Fruit fly (Drosophila melanogaster): ENCODE data around the gene CG31673.

dm6 chr2L:20874514-20874913 lies 45.1 kb downstream of the CG31673 start:
- no peak for TF ChIP-seq net (GFP tag; optimal IDR thresholded peaks at IDR 0.05)
- TF ChIP-seq salr (GFP tag; optimal IDR thresholded peaks at IDR 0.05): no peak
- TF ChIP-seq Sox102F (GFP tag; optimal IDR thresholded peaks at IDR 0.05): no peak
- TF ChIP-seq CG32006 (GFP tag; optimal IDR thresholded peaks at IDR 0.05): no peak
- TF ChIP-seq Sox14 (GFP tag; optimal IDR thresholded peaks at IDR 0.05): no peak
- no peak for TF ChIP-seq CG6163 (GFP tag; IDR thresholded peaks at IDR 0.05)
- TF ChIP-seq CG6276 (GFP tag; optimal IDR thresholded peaks at IDR 0.05): no peak
- TF ChIP-seq CG6792 (GFP tag; optimal IDR thresholded peaks at IDR 0.05): no peak
- TF ChIP-seq fd59A (GFP tag; optimal IDR thresholded peaks at IDR 0.05): no peak
- no peak for TF ChIP-seq CG8119 (GFP tag; IDR thresholded peaks at IDR 0.05)
- no peak for TF ChIP-seq CG11762 (GFP tag; optimal IDR thresholded peaks at IDR 0.05; ENCODE audit: insufficient read depth)
- no peak for TF ChIP-seq CG8632 (GFP tag; optimal IDR thresholded peaks at IDR 0.05)
